Worm (Caenorhabditis elegans): Measurements from ENCODE around the gene F41E6.5.

The F41E6.5 gene

ce11 chrV:8632788-8633187 lies 29.5 kb downstream of the F41E6.5 start:
- TF ChIP-seq mls-2 (tag; optimal IDR thresholded peaks at IDR 0.05) (no peak), elt-3 (tag; optimal IDR thresholded peaks at IDR 0.05) (no peak), mab-5 (tag; optimal IDR thresholded peaks at IDR 0.05) (no peak), sem-2 (GFP tag; optimal IDR thresholded peaks at IDR 0.05) (no peak), ztf-11 (tag; optimal IDR thresholded peaks at IDR 0.05) (no peak), nhr-237 (tag; optimal IDR thresholded peaks at IDR 0.05) (no peak), ceh-43 (GFP tag; optimal IDR thresholded peaks at IDR 0.05) (no peak), blmp-1 (tag; optimal IDR thresholded peaks at IDR 0.05) (no peak), pha-4 (tag; optimal IDR thresholded peaks at IDR 0.05) (no peak), ceh-39 (tag; optimal IDR thresholded peaks at IDR 0.05) (no peak), tbx-8 (GFP tag; optimal IDR thresholded peaks at IDR 0.05) (no peak), nhr-76 (tag; optimal IDR thresholded peaks at IDR 0.05) (no peak), nhr-2 (tag; optimal IDR thresholded peaks at IDR 0.05) (no peak)

- no peak for TF ChIP-seq mls-2 (tag; optimal IDR thresholded peaks at IDR 0.05)
- no peak for TF ChIP-seq ceh-43 (GFP tag; optimal IDR thresholded peaks at IDR 0.05)
- no peak for TF ChIP-seq elt-1 (tag; optimal IDR thresholded peaks at IDR 0.05; ENCODE audit: borderline replicate concordance, insufficient read depth)
- no peak for TF ChIP-seq drap-1 (GFP tag; optimal IDR thresholded peaks at IDR 0.05)
- TF ChIP-seq zip-8 (tag; optimal IDR thresholded peaks at IDR 0.05) = no peak
- no peak for TF ChIP-seq ceh-83 (GFP tag; optimal IDR thresholded peaks at IDR 0.05)
- TF ChIP-seq hlh-1 (tag; optimal IDR thresholded peaks at IDR 0.05) = no peak
- TF ChIP-seq sem-2 (GFP tag; optimal IDR thresholded peaks at IDR 0.05) = no peak
- TF ChIP-seq unc-39 (tag; optimal IDR thresholded peaks at IDR 0.05) = no peak
- no peak for TF ChIP-seq tbx-8 (GFP tag; optimal IDR thresholded peaks at IDR 0.05)
- TF ChIP-seq nhr-28 (tag; optimal IDR thresholded peaks at IDR 0.05) = no peak
- TF ChIP-seq cnd-1 (tag; optimal IDR thresholded peaks at IDR 0.05) = no peak
- TF ChIP-seq unc-62 (GFP tag; optimal IDR thresholded peaks at IDR 0.05) = no peak
- TF ChIP-seq flh-1 (GFP tag; optimal IDR thresholded peaks at IDR 0.05) = no peak
- TF ChIP-seq ztf-11 (tag; optimal IDR thresholded peaks at IDR 0.05) = no peak
- no peak for TF ChIP-seq snpc-4 (tag; optimal IDR thresholded peaks at IDR 0.05)
Observed at ce11 chrV:8635575-8635974, 32.3 kb downstream of the F41E6.5 start, which contains the start of gene oac-29. TSS of gene oac-29 (minus strand) at chrV:8635675.

DNA sequence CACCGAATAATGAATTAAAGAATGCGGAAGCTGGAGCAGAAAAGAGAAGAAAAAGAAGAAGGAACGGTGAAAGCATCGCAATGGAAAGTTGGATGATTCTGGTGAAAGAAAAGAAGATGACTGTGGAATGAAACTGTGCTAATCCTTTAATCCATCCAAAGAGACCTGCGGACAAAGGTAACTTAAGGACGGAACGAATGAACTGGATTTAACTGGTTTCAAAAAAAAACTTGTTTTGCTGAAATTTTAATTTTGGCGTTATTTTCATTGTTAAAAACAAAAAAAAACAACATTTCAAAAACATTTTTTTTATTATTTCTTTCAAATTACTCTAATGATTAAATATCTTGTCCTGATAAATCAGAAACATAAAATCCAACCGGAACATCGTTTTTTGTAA lies 33.6 kb downstream of the F41E6.5 start, which contains the start of gene grl-12:
TSS of gene grl-12 (minus strand) at position 101 of the 400 bp plus-strand sequence.
- no peak for TF ChIP-seq nhr-76 (tag; optimal IDR thresholded peaks at IDR 0.05)
- TF ChIP-seq ces-1 (GFP tag; optimal IDR thresholded peaks at IDR 0.05) = no peak
- no peak for TF ChIP-seq cnd-1 (tag; optimal IDR thresholded peaks at IDR 0.05)
- TF ChIP-seq elt-1 (tag; optimal IDR thresholded peaks at IDR 0.05; ENCODE audit: borderline replicate concordance, insufficient read depth) = no peak
- TF ChIP-seq M03D4.4 (tag; optimal IDR thresholded peaks at IDR 0.05) = no peak
- TF ChIP-seq sptf-1 (tag; optimal IDR thresholded peaks at IDR 0.05) = no peak
- no peak for TF ChIP-seq ham-2 (GFP tag; optimal IDR thresholded peaks at IDR 0.05)
- TF ChIP-seq nhr-28 (tag; optimal IDR thresholded peaks at IDR 0.05) = no peak
- no peak for TF ChIP-seq sem-2 (GFP tag; optimal IDR thresholded peaks at IDR 0.05)
- TF ChIP-seq snpc-4 (tag; optimal IDR thresholded peaks at IDR 0.05) = no peak
- TF ChIP-seq ceh-43 (GFP tag; optimal IDR thresholded peaks at IDR 0.05) = no peak
- no peak for TF ChIP-seq lin-13 (tag; optimal IDR thresholded peaks at IDR 0.05)
- TF ChIP-seq bed-3 (GFP tag; optimal IDR thresholded peaks at IDR 0.05) = no peak
- TF ChIP-seq mls-2 (tag; optimal IDR thresholded peaks at IDR 0.05) = no peak

- TF ChIP-seq bed-3 (GFP tag; optimal IDR thresholded peaks at IDR 0.05) = no peak
- no peak for TF ChIP-seq nhr-28 (tag; optimal IDR thresholded peaks at IDR 0.05)
- TF ChIP-seq unc-120 (tag; optimal IDR thresholded peaks at IDR 0.05; ENCODE audit: poor library complexity, severe bottlenecking) = no peak
- TF ChIP-seq cnd-1 (tag; optimal IDR thresholded peaks at IDR 0.05) = no peak
- no peak for TF ChIP-seq ces-1 (GFP tag; optimal IDR thresholded peaks at IDR 0.05)
- TF ChIP-seq sem-2 (GFP tag; optimal IDR thresholded peaks at IDR 0.05) = no peak
- TF ChIP-seq lin-32 (GFP tag; optimal IDR thresholded peaks at IDR 0.05) = no peak
- no peak for TF ChIP-seq mls-2 (tag; optimal IDR thresholded peaks at IDR 0.05)
- TF ChIP-seq zip-8 (tag; optimal IDR thresholded peaks at IDR 0.05) = no peak
- TF ChIP-seq mab-5 (tag; optimal IDR thresholded peaks at IDR 0.05) = no peak
- TF ChIP-seq nhr-237 (tag; optimal IDR thresholded peaks at IDR 0.05) = no peak
- TF ChIP-seq ham-2 (GFP tag; optimal IDR thresholded peaks at IDR 0.05) = no peak
- no peak for TF ChIP-seq ceh-39 (tag; optimal IDR thresholded peaks at IDR 0.05)
Observed at ce11 chrV:8637666-8638271, 34.5 kb downstream of the F41E6.5 start, which contains the start of the genes F28A12.10 and acd-4. TSS of gene F28A12.10 (minus strand) at chrV:8637766. TSS of gene acd-4 (plus strand) at chrV:8638221.

All from whole organism, mixed stage, embryonic.